Worm (Caenorhabditis elegans) whole organism, L3 larva: ENCODE data around the gene C51E3.9.
A peak's percentile ranks its signal among the peaks of the same experiment; 100 is the strongest.

Experiments used
- ZK546.5 ChIP-seq: sonication (generic microtip); optimal IDR thresholded peaks from 2 replicates; lab custom pipeline; 2017; ENCODE audit warnings: missing biosample characterization, missing genetic modification characterization
- ceh-82 ChIP-seq: fragments of 150-350 bp; optimal IDR thresholded peaks from 2 replicates; lab custom pipeline; 2014; ENCODE audit warnings: missing biosample characterization, missing genetic modification characterization
- elt-2 ChIP-seq: sonication (generic microtip); optimal IDR thresholded peaks from 2 replicates; lab custom pipeline; 2016; ENCODE audit warnings: missing genetic modification reagents, mild to moderate bottlenecking, missing genetic modification characterization, missing compliant biosample characterization
- nhr-23 ChIP-seq: fragments of 150-350 bp; optimal IDR thresholded peaks from 2 replicates; lab custom pipeline; 2014; ENCODE audit warnings: missing biosample characterization, missing genetic modification reagents, missing genetic modification characterization
- nhr-25 ChIP-seq: sonication (generic microtip); optimal IDR thresholded peaks from 2 replicates; lab custom pipeline; 2017; ENCODE audit warnings: missing biosample characterization, missing genetic modification characterization
- pha-4 ChIP-seq: fragments of 150-350 bp; optimal IDR thresholded peaks from 2 replicates; lab custom pipeline; 2014; ENCODE audit warnings: missing biosample characterization, missing genetic modification reagents, missing genetic modification characterization
- snpc-4 ChIP-seq: fragments of 150-350 bp; optimal IDR thresholded peaks from 2 replicates; lab custom pipeline; 2014; ENCODE audit warnings: missing biosample characterization, missing genetic modification characterization
- unc-62 ChIP-seq: fragments of 150-350 bp; sonication (generic microtip); optimal IDR thresholded peaks from 4 replicates; lab custom pipeline; 2014; ENCODE audit warnings: missing biosample characterization, missing genetic modification reagents, missing genetic modification characterization
- zag-1 ChIP-seq: fragments of 150-350 bp; optimal IDR thresholded peaks from 2 replicates; lab custom pipeline; 2014; ENCODE audit warnings: missing biosample characterization, missing genetic modification characterization

- peak; percentile 50 for TF ChIP-seq pha-4 (tag; lab: Kevin White, UChicago)
- TF ChIP-seq ceh-82 (tag; lab: Kevin White, UChicago) = no peak
- peak; percentile 17 for TF ChIP-seq nhr-25 (tag; lab: Kevin White, UChicago)
- peak; percentile 75 for TF ChIP-seq snpc-4
- no peak for TF ChIP-seq nhr-23
- TF ChIP-seq ZK546.5 (tag; lab: Kevin White, UChicago) = no peak
- no peak for TF ChIP-seq elt-2 (tag; lab: Kevin White, UChicago)
- no peak for TF ChIP-seq zag-1
- TF ChIP-seq unc-62 (GFP tag; lab: Kevin White, UChicago) = no peak
Measured at ce11 chrV:10134077-10134693, 11.6 kb upstream of the C51E3.9 start, which contains the start of the genes C08B6.18, wdr-20 and C08B6.8.
